Worm (Caenorhabditis elegans): Measurements from ENCODE around the gene srd-15.

The srd-15 gene

DNA sequence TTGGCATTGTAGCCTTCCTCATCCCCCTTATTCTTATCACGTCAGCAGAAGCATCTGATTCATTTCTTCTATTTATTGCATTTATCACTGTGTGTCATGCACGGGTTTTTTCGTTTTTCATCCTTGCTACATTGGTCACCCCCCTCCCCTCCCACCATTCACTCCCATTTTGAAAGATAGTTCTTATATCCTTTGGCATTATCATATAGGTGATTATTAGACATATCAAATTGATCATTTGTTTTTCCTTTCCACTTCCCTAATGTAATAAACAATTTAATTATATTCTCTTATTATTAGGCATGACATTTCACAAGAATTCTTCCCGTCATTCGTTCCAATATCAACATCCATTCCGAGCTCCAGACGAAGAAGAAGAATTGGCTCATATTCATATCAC, 45.0 kb upstream of the srd-15 start, which contains the start of gene M03F8.1:
Gene M03F8.1 (plus strand): TSS at position 301 of the 400 bp plus-strand sequence.
- TF ChIP-seq B0019.2 (GFP tag; conservative IDR thresholded peaks at IDR 0.05) (no peak), madf-6 (GFP tag; IDR thresholded peaks at IDR 0.05) (no peak), dpff-1 (tag; optimal IDR thresholded peaks at IDR 0.05) (no peak), mcd-1 (GFP tag; IDR thresholded peaks at IDR 0.05) (no peak), D2030.7 (GFP tag; IDR thresholded peaks at IDR 0.05) (no peak), hmg-20 (GFP tag; IDR thresholded peaks at IDR 0.05) (no peak), ztf-22 (GFP tag; optimal IDR thresholded peaks at IDR 0.05) (no peak), nhr-120 (GFP tag; IDR thresholded peaks at IDR 0.05) (no peak), ceh-91 (GFP tag; IDR thresholded peaks at IDR 0.05) (no peak), zfh-2 (GFP tag; conservative IDR thresholded peaks at IDR 0.05) (no peak), F52B5.7 (tag; optimal IDR thresholded peaks at IDR 0.05) (no peak), B0261.1 (tag; optimal IDR thresholded peaks at IDR 0.05) (no peak), snpc-4 (GFP tag; optimal IDR thresholded peaks at IDR 0.05) (no peak), snpc-4 (tag; optimal IDR thresholded peaks at IDR 0.05) (no peak), T26A5.8 (tag; optimal IDR thresholded peaks at IDR 0.05) (no peak), chd-7 (tag; optimal IDR thresholded peaks at IDR 0.05) (no peak), bed-2 (GFP tag; IDR thresholded peaks at IDR 0.05) (no peak), madf-8 (GFP tag; conservative IDR thresholded peaks at IDR 0.05) (no peak)

DNA sequence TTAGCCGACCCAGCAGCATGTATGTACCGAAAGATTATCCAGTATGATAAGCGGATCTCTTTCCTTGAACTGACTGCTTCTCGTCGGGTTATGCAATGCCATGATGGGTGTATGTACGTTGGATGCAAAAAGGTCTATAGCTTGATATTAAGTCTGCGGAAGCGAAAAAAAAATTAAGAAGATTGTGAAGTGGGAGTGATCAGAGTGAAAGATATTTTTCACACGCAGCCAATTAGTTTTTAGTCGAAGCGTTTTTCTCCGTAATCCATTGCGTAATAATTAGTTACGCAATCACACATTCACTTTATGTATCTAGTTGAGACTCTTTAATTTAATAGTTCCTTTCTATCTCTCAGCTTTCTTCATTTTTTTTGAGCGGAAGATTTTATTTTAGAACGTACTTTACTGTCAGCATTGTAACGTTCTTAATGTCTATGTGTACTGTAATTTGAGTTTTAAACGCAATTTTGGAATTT, 43.6 kb upstream of the srd-15 start:
- no peak for TF ChIP-seq ceh-79 (tag; optimal IDR thresholded peaks at IDR 0.05)
- TF ChIP-seq let-607 (tag; optimal IDR thresholded peaks at IDR 0.05): no peak
- no peak for TF ChIP-seq nhr-90 (tag; optimal IDR thresholded peaks at IDR 0.05)
- TF ChIP-seq fkh-3 (tag; optimal IDR thresholded peaks at IDR 0.05): no peak
- TF ChIP-seq zfh-2 (GFP tag; conservative IDR thresholded peaks at IDR 0.05): no peak
- no peak for TF ChIP-seq tbp1 (GFP tag; optimal IDR thresholded peaks at IDR 0.05)
- TF ChIP-seq T07F8.4 (tag; optimal IDR thresholded peaks at IDR 0.05): no peak
- TF ChIP-seq athp-1 (tag; optimal IDR thresholded peaks at IDR 0.05): no peak

DNA sequence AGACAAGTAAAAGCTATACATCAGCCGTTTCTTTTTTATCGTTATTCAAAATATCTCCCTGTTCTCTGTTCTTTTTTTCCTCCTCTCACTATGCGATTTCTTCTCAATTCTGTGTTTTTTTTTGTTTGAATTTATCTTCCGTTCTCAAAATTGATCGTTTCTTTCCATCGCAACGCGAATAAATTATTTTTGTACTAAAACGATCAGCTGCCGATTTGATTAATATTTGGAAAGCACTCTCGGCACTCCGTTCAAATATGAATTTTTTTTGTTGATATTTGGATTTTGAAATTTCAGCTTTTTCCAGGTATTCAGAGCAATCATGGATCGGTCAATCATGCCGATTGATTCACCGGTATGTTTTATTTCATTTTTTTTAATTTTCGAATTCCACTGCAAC, 37.0 kb upstream of the srd-15 start, which contains the start of gene pst-1:
Gene pst-1 (plus strand): TSS at position 301 of the 400 bp plus-strand sequence.
- TF ChIP-seq ztf-6 (GFP tag; IDR thresholded peaks at IDR 0.05) (no peak), K12H6.12 (tag; optimal IDR thresholded peaks at IDR 0.05) (no peak), Y53F4B.3 (GFP tag; IDR thresholded peaks at IDR 0.05) (no peak), nhr-120 (GFP tag; IDR thresholded peaks at IDR 0.05) (no peak), sdz-38 (tag; optimal IDR thresholded peaks at IDR 0.05) (no peak), Y53G8AR.9 (GFP tag; conservative IDR thresholded peaks at IDR 0.05) (no peak), mes-4 (tag; optimal IDR thresholded peaks at IDR 0.05) (no peak), rec-8 (tag; optimal IDR thresholded peaks at IDR 0.05) (no peak), hmg-1.2 (GFP tag; IDR thresholded peaks at IDR 0.05) (no peak), mcd-1 (GFP tag; IDR thresholded peaks at IDR 0.05) (no peak), madf-10 (tag; optimal IDR thresholded peaks at IDR 0.05) (no peak), lag-1 (GFP tag; IDR thresholded peaks at IDR 0.05) (no peak), sea-2 (GFP tag; IDR thresholded peaks at IDR 0.05) (no peak), F57C9.4 (tag; optimal IDR thresholded peaks at IDR 0.05) (no peak), snpc-4 (GFP tag; optimal IDR thresholded peaks at IDR 0.05) (no peak), snpc-4 (tag; optimal IDR thresholded peaks at IDR 0.05) (no peak), tbp1 (GFP tag; optimal IDR thresholded peaks at IDR 0.05) (no peak)

All from whole organism, young adult.